Fruit fly (Drosophila melanogaster) whole organism, embryonic: ENCODE measurements around the gene Notum.
A peak's percentile ranks its signal among the peaks of the same experiment; 100 is the strongest.

Source experiments
- ATbp ChIP-seq: fragments of 200-800 bp; sonication (Bioruptor generic); optimal IDR thresholded peaks from 2 replicates; lab custom pipeline; 2017; ENCODE audit warnings: missing biosample characterization, mild to moderate bottlenecking, missing genetic modification characterization, missing genetic modification reagents
- Abd-B ChIP-seq: fragments of 200-800 bp; sonication (Bioruptor generic); optimal IDR thresholded peaks from 2 replicates; lab custom pipeline; 2018; ENCODE audit warnings: missing biosample characterization, mild to moderate bottlenecking, missing genetic modification characterization, moderate library complexity
- Atf3 ChIP-seq: fragments of 200-800 bp; sonication (Bioruptor generic); optimal IDR thresholded peaks from 3 replicates; lab custom pipeline; 2016; ENCODE audit warnings: missing biosample characterization, missing genetic modification characterization
- CG10274 ChIP-seq: fragments of 200-800 bp; sonication (Bioruptor generic); optimal IDR thresholded peaks from 3 replicates; lab custom pipeline; 2017; ENCODE audit warnings: missing biosample characterization, mild to moderate bottlenecking, missing genetic modification characterization
- CG10321 ChIP-seq: fragments of 200-800 bp; sonication (Bioruptor generic); IDR thresholded peaks from 2 replicates; pipeline ENCODE4 v1.3.6; 2022; ENCODE audit warnings: missing biosample characterization, missing genetic modification characterization
- CG11695 ChIP-seq: fragments of 200-800 bp; sonication (Bioruptor generic); IDR thresholded peaks from 3 replicates; pipeline ENCODE4 v1.3.6; 2022; ENCODE audit warnings: missing biosample characterization, missing genetic modification characterization
- CG12071 ChIP-seq: fragments of 200-800 bp; sonication (Bioruptor generic); optimal IDR thresholded peaks from 3 replicates; lab custom pipeline; 2018; ENCODE audit warnings: missing biosample characterization, mild to moderate bottlenecking, missing genetic modification characterization
- CG12155 ChIP-seq: fragments of 200-800 bp; sonication (Bioruptor generic); optimal IDR thresholded peaks from 3 replicates; lab custom pipeline; 2016; ENCODE audit warnings: missing biosample characterization, missing genetic modification characterization
- CG12299 ChIP-seq: fragments of 200-800 bp; sonication (Bioruptor generic); optimal IDR thresholded peaks from 2 replicates; lab custom pipeline; 2018; ENCODE audit warnings: missing biosample characterization, mild to moderate bottlenecking, missing genetic modification characterization
- CG14710 ChIP-seq: fragments of 200-800 bp; sonication (Bioruptor generic); optimal IDR thresholded peaks from 3 replicates; lab custom pipeline; 2019; ENCODE audit warnings: missing biosample characterization, mild to moderate bottlenecking, missing genetic modification characterization, moderate library complexity
- CG16863 ChIP-seq: fragments of 200-800 bp; sonication (Bioruptor generic); optimal IDR thresholded peaks from 3 replicates; lab custom pipeline; 2016; ENCODE audit warnings: missing biosample characterization, missing genetic modification characterization
- CG2120 ChIP-seq: fragments of 200-800 bp; sonication (Bioruptor generic); optimal IDR thresholded peaks from 3 replicates; lab custom pipeline; 2016; ENCODE audit warnings: missing biosample characterization, missing genetic modification characterization
- CG2678 ChIP-seq: fragments of 200-800 bp; sonication (Bioruptor generic); optimal IDR thresholded peaks from 3 replicates; lab custom pipeline; 2019; ENCODE audit warnings: missing biosample characterization, mild to moderate bottlenecking, missing genetic modification characterization, moderate library complexity
- CG2875 ChIP-seq: fragments of 200-800 bp; sonication (Bioruptor generic); optimal IDR thresholded peaks from 2 replicates; lab custom pipeline; 2017; ENCODE audit warnings: missing biosample characterization, mild to moderate bottlenecking, missing genetic modification characterization, missing genetic modification reagents
- CG4328 ChIP-seq: fragments of 200-800 bp; sonication (Bioruptor generic); optimal IDR thresholded peaks from 3 replicates; lab custom pipeline; 2017; ENCODE audit warnings: missing biosample characterization, missing genetic modification reagents, missing genetic modification characterization
- CG9727 ChIP-seq: fragments of 200-800 bp; sonication (Bioruptor generic); optimal IDR thresholded peaks from 3 replicates; lab custom pipeline; 2017; ENCODE audit warnings: missing biosample characterization, mild to moderate bottlenecking, missing genetic modification characterization
- Dfd ChIP-seq, 2 experiments: fragments of >200 bp; optimal IDR thresholded peaks; 2 replicates each; lab custom pipeline; 2017; ENCODE audit warnings: missing biosample characterization in 2 of 2, missing genetic modification characterization in 2 of 2
- Dref ChIP-seq: fragments of 200-800 bp; sonication (Bioruptor generic); IDR thresholded peaks from 2 replicates; pipeline ENCODE4 v1.3.6; 2022; ENCODE audit warnings: missing biosample characterization, missing genetic modification characterization
- H2.0 ChIP-seq: fragments of 200-800 bp; sonication (Bioruptor generic); IDR thresholded peaks from 2 replicates; pipeline ENCODE4 v1.3.6; 2022; ENCODE audit warnings: missing biosample characterization, missing genetic modification characterization
- Hr51 ChIP-seq, 2 experiments: fragments of 200-800 bp; sonication (Bioruptor generic); optimal IDR thresholded peaks; 2 replicates in 1 of 2; 3 replicates in 1 of 2; lab custom pipeline; 2016 to 2018; ENCODE audit warnings: missing biosample characterization in 2 of 2, missing genetic modification characterization in 2 of 2, mild to moderate bottlenecking in 1 of 2, moderate library complexity in 1 of 2
- Hsf ChIP-seq: fragments of 200-800 bp; sonication (Bioruptor generic); optimal IDR thresholded peaks from 3 replicates; lab custom pipeline; 2016; ENCODE audit warnings: missing biosample characterization, missing genetic modification characterization
- Mad ChIP-seq: fragments of 200-800 bp; sonication (Bioruptor generic); optimal IDR thresholded peaks from 2 replicates; lab custom pipeline; 2016; ENCODE audit warnings: missing biosample characterization, missing genetic modification characterization
- Optix ChIP-seq: fragments of 200-800 bp; sonication (Bioruptor generic); IDR thresholded peaks from 3 replicates; pipeline ENCODE4 v1.3.6; 2022; ENCODE audit warnings: missing biosample characterization, missing genetic modification characterization
- Usf ChIP-seq: fragments of 200-800 bp; sonication (Bioruptor generic); optimal IDR thresholded peaks from 2 replicates; lab custom pipeline; 2017; ENCODE audit warnings: missing genotype, missing biosample characterization, missing genetic modification characterization
- bowl ChIP-seq: fragments of 200-800 bp; sonication (Bioruptor generic); IDR thresholded peaks from 2 replicates; pipeline ENCODE4 v1.3.6; 2022; ENCODE audit warnings: missing biosample characterization, missing genetic modification characterization
- corto ChIP-seq: fragments of 200-800 bp; sonication (Bioruptor generic); optimal IDR thresholded peaks from 2 replicates; lab custom pipeline; 2016; ENCODE audit warnings: missing biosample characterization, mild to moderate bottlenecking, missing genetic modification characterization, moderate library complexity
- dan ChIP-seq: fragments of 200-800 bp; sonication (Bioruptor generic); IDR thresholded peaks from 2 replicates; pipeline ENCODE4 v1.3.6; 2022; ENCODE audit warnings: missing biosample characterization, missing genetic modification characterization
- emc ChIP-seq: fragments of 200-800 bp; sonication (Bioruptor generic); optimal IDR thresholded peaks from 2 replicates; lab custom pipeline; 2016; ENCODE audit warnings: missing biosample characterization, missing genetic modification characterization
- eve ChIP-seq, 2 experiments: fragments of >200 bp; optimal IDR thresholded peaks; 2 replicates each; lab custom pipeline; 2017; ENCODE audit warnings: missing biosample characterization in 2 of 2, missing genetic modification characterization in 2 of 2
- gce ChIP-seq: fragments of 200-800 bp; sonication (Bioruptor generic); IDR thresholded peaks from 3 replicates; pipeline ENCODE4 v1.3.6; 2022; ENCODE audit warnings: missing biosample characterization, missing genetic modification characterization
- gro ChIP-seq: fragments of 200-800 bp; sonication (Bioruptor generic); optimal IDR thresholded peaks from 2 replicates; lab custom pipeline; 2016; ENCODE audit warnings: missing biosample characterization, missing genetic modification characterization
- hbn ChIP-seq: fragments of 200-800 bp; sonication (Bioruptor generic); IDR thresholded peaks from 2 replicates; pipeline ENCODE4 v1.3.6; 2022; ENCODE audit warnings: missing biosample characterization, missing genetic modification characterization; ENCODE audit not compliant: partially characterized antibody
- ken ChIP-seq: fragments of 200-800 bp; sonication (Bioruptor generic); IDR thresholded peaks from 3 replicates; pipeline ENCODE4 v1.3.6; 2022; ENCODE audit warnings: missing biosample characterization, missing genetic modification characterization
- kni ChIP-seq: fragments of 200-800 bp; sonication (Bioruptor generic); optimal IDR thresholded peaks from 3 replicates; lab custom pipeline; 2017; ENCODE audit warnings: mild to moderate bottlenecking, missing biosample characterization, missing genetic modification reagents, missing genetic modification characterization
- nau ChIP-seq: fragments of 200-800 bp; sonication (Bioruptor generic); optimal IDR thresholded peaks from 3 replicates; lab custom pipeline; 2017; ENCODE audit warnings: missing biosample characterization, mild to moderate bottlenecking, missing genetic modification characterization, missing genetic modification reagents
- odd ChIP-seq: fragments of 200-800 bp; sonication (Bioruptor generic); optimal IDR thresholded peaks from 2 replicates; lab custom pipeline; 2017; ENCODE audit warnings: missing biosample characterization, mild to moderate bottlenecking, missing genetic modification characterization
- onecut ChIP-seq: fragments of 200-800 bp; sonication (Bioruptor generic); IDR thresholded peaks from 2 replicates; pipeline ENCODE4 v1.3.6; 2022; ENCODE audit warnings: missing biosample characterization, missing genetic modification characterization
- pb ChIP-seq: fragments of 200-800 bp; sonication (Bioruptor generic); optimal IDR thresholded peaks from 3 replicates; lab custom pipeline; 2016; ENCODE audit warnings: missing biosample characterization, missing genetic modification characterization
- pfk ChIP-seq: fragments of 200-800 bp; sonication (Bioruptor generic); optimal IDR thresholded peaks from 2 replicates; lab custom pipeline; 2018; ENCODE audit warnings: missing biosample characterization, mild to moderate bottlenecking, missing genetic modification characterization, moderate library complexity
- pho ChIP-seq: fragments of 200-800 bp; sonication (Bioruptor generic); optimal IDR thresholded peaks from 2 replicates; lab custom pipeline; 2016; ENCODE audit warnings: missing biosample characterization, missing genetic modification characterization
- pum ChIP-seq: fragments of 200-800 bp; sonication (Bioruptor generic); optimal IDR thresholded peaks from 2 replicates; lab custom pipeline; 2016; ENCODE audit warnings: missing biosample characterization, missing genetic modification characterization
- sd ChIP-seq: fragments of 200-800 bp; sonication (Bioruptor generic); optimal IDR thresholded peaks from 3 replicates; lab custom pipeline; 2018; ENCODE audit warnings: missing biosample characterization, mild to moderate bottlenecking, missing genetic modification characterization, moderate library complexity
- seq ChIP-seq: fragments of 200-800 bp; sonication (Bioruptor generic); IDR thresholded peaks from 2 replicates; pipeline ENCODE4 v1.3.6; 2022; ENCODE audit warnings: missing biosample characterization, missing genetic modification characterization
- shn ChIP-seq: fragments of 200-800 bp; sonication (Bioruptor generic); optimal IDR thresholded peaks from 3 replicates; lab custom pipeline; 2016; ENCODE audit warnings: missing biosample characterization, missing genetic modification characterization
- sim ChIP-seq: fragments of 200-800 bp; sonication (Bioruptor generic); IDR thresholded peaks from 2 replicates; pipeline ENCODE4 v1.3.6; 2022; ENCODE audit warnings: missing biosample characterization, missing genetic modification characterization
- slp2 ChIP-seq: fragments of 200-800 bp; sonication (Bioruptor generic); optimal IDR thresholded peaks from 2 replicates; lab custom pipeline; 2016; ENCODE audit warnings: missing biosample characterization, missing genetic modification characterization
- sob ChIP-seq: fragments of 200-800 bp; sonication (Bioruptor generic); IDR thresholded peaks from 2 replicates; pipeline ENCODE4 v1.3.6; 2022; ENCODE audit warnings: missing biosample characterization, missing genetic modification characterization
- tll ChIP-seq, 2 experiments: fragments of 200-800 bp in 1 of 2; fragments of >200 bp in 1 of 2; sonication (Bioruptor generic) in 1 of 2; optimal IDR thresholded peaks; 2 replicates each; lab custom pipeline; 2017 to 2019; ENCODE audit warnings: missing biosample characterization in 2 of 2, missing genetic modification characterization in 2 of 2, mild to moderate bottlenecking in 1 of 2, moderate library complexity in 1 of 2
- wek ChIP-seq: fragments of 200-800 bp; sonication (Bioruptor generic); optimal IDR thresholded peaks from 3 replicates; lab custom pipeline; 2018; ENCODE audit warnings: missing biosample characterization, mild to moderate bottlenecking, missing genetic modification characterization, moderate library complexity
- wor ChIP-seq: fragments of 200-800 bp; sonication (Bioruptor generic); IDR thresholded peaks from 2 replicates; pipeline ENCODE4 v1.3.6; 2022; ENCODE audit warnings: missing biosample characterization, missing genetic modification characterization
- zen ChIP-seq: fragments of 200-800 bp; sonication (Bioruptor generic); optimal IDR thresholded peaks from 3 replicates; lab custom pipeline; 2018; ENCODE audit warnings: missing biosample characterization, mild to moderate bottlenecking, missing genetic modification characterization, moderate library complexity

Notum gene

DNA sequence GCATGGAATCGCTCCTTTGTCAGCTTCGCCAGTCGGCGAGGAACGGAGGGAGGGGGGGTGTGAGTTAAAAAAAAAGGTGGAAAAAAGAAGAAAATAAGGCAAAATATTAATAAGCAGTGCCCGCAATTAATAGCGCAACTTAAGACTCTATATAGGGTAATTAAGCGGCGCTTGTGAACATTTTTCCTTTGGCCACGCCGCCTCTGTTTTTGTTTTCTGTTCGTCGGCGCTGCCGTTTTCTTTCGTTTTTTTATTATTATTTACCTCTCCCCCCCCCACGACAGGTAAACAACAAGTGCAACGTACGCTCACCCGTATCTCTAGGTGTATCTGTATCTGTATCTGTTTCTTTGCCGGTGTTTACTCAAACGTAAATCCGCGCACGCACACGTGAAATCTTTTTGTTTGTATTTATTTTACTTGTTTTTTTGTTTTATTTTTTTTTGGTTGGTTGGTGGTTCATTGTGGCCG is 3.9 kb downstream of the Notum start:
- TF ChIP-seq slp2 (GFP tag; lab: Kevin White, UChicago), result no peak
- TF ChIP-seq Optix (GFP tag; lab: Robert Waterston, UW), result no peak
- TF ChIP-seq CG2120 (GFP tag; lab: Kevin White, UChicago), result peak; percentile 44
- no peak for TF ChIP-seq hbn (GFP tag; lab: Robert Waterston, UW)
- TF ChIP-seq pb, result no peak
- TF ChIP-seq ATbp (GFP tag; lab: Kevin White, UChicago), result peak; percentile 69
- peak; percentile 77 for TF ChIP-seq onecut (GFP tag; lab: Robert Waterston, UW)
- TF ChIP-seq pfk (GFP tag; lab: Kevin White, UChicago), result no peak
- TF ChIP-seq Mad (GFP tag; lab: Kevin White, UChicago), result no peak
- TF ChIP-seq CG14710, result peak; percentile 54
- peak; percentile 87 for TF ChIP-seq kni
- peak; percentile 50; the same call in 1 of the 3 replicates for TF ChIP-seq CG11695 (GFP tag; lab: Robert Waterston, UW)
- TF ChIP-seq CG2875, result peak; percentile 54
- TF ChIP-seq CG9727, result peak; percentile 64
- no peak for TF ChIP-seq CG12299 (tag; lab: Kevin White, UChicago)
- TF ChIP-seq ken (GFP tag; lab: Robert Waterston, UW), result no peak
- peak; percentile 40 for TF ChIP-seq CG4328 (GFP tag; lab: Kevin White, UChicago)
- 0 out of 2 replicates have a peak, but pooled peaks have one; percentile 23 for TF ChIP-seq sim (GFP tag; lab: Robert Waterston, UW)
- peak; percentile 1 for TF ChIP-seq CG16863
- TF ChIP-seq emc, result no peak
- TF ChIP-seq nau (GFP tag; lab: Kevin White, UChicago), result peak; percentile 62
- 0 out of 3 replicates have a peak, but pooled peaks have one; percentile 16 for TF ChIP-seq gce (GFP tag; lab: Robert Waterston, UW)
- peak; percentile 51 for TF ChIP-seq CG12071 (GFP tag; lab: Kevin White, UChicago)
- peak in 1 of 2 experiments; percentile 40 for TF ChIP-seq tll (GFP tag; optimal IDR thresholded peaks at IDR 0.05; lab: Kevin White, UChicago)
- no peak for TF ChIP-seq Hr51 (GFP tag; optimal IDR thresholded peaks at IDR 0.05; lab: Kevin White, UChicago)
- no peak for TF ChIP-seq Dfd (GFP tag; optimal IDR thresholded peaks at IDR 0.05; lab: Kevin White, UChicago)
- TF ChIP-seq CG12155 (GFP tag; lab: Kevin White, UChicago), result no peak
- no peak for TF ChIP-seq Atf3 (GFP tag; lab: Kevin White, UChicago)
- TF ChIP-seq pum, result no peak
- peak; percentile 71 for TF ChIP-seq odd (GFP tag; lab: Kevin White, UChicago)
- no peak for TF ChIP-seq CG10321 (GFP tag; lab: Robert Waterston, UW)
- TF ChIP-seq Hsf, result no peak
- no peak for TF ChIP-seq bowl (GFP tag; lab: Robert Waterston, UW)
- TF ChIP-seq dan (GFP tag; lab: Robert Waterston, UW), result no peak
- no peak for TF ChIP-seq seq (GFP tag; lab: Robert Waterston, UW)
- no peak for TF ChIP-seq shn
- no peak for TF ChIP-seq Dref (GFP tag; lab: Robert Waterston, UW)
- no peak for TF ChIP-seq corto (GFP tag; lab: Kevin White, UChicago)
- TF ChIP-seq sd (tag; lab: Kevin White, UChicago), result peak; percentile 12
- peak; percentile 53 for TF ChIP-seq CG2678 (tag; lab: Kevin White, UChicago)
- no peak for TF ChIP-seq zen (tag; lab: Kevin White, UChicago)
- TF ChIP-seq CG10274 (GFP tag; lab: Kevin White, UChicago), result peak; percentile 15
- peak; percentile 54 for TF ChIP-seq gro (GFP tag; lab: Kevin White, UChicago)
- no peak for TF ChIP-seq pho (GFP tag; lab: Kevin White, UChicago)
- no peak for TF ChIP-seq wor (GFP tag; lab: Robert Waterston, UW)
- no peak for TF ChIP-seq eve (GFP tag; optimal IDR thresholded peaks at IDR 0.05; lab: Kevin White, UChicago)
- TF ChIP-seq wek, result peak; percentile 12
- TF ChIP-seq Usf, result no peak
- peak; percentile 61 for TF ChIP-seq sob
- TF ChIP-seq H2.0 (GFP tag; lab: Robert Waterston, UW), result no peak
- TF ChIP-seq Abd-B (GFP tag; lab: Kevin White, UChicago), result no peak
